Fruit fly (Drosophila melanogaster): ENCODE data around the gene CG14696.

Gene CG14696

DNA sequence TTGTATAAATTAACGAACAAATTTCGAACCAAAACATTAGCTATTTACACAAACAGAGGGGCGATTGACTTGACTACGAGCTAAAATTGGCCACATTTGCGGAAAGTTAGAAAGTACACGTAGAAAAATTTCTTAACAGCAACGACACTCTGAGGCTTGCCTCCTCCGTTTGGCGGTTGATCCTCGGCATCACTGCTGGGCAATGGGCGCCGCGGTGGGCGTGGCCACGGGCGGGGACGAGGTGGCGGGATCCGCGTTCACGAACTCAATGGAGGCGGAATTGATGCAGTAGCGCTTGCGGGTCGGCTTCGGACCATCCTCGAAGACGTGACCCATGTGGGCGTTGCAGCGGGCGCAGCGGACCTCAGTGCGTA, 21.4 kb downstream of the CG14696 start:
- TF ChIP-seq pdm3 (GFP tag; optimal IDR thresholded peaks at IDR 0.05) (no peak), CG1621 (tag; optimal IDR thresholded peaks at IDR 0.05) (no peak), Gug (GFP tag; IDR thresholded peaks at IDR 0.05) (no peak), acj6 (GFP tag; optimal IDR thresholded peaks at IDR 0.05) (no peak), Hr4 (GFP tag; optimal IDR thresholded peaks at IDR 0.05) (peak; percentile 27), Hr39 (GFP tag; optimal IDR thresholded peaks at IDR 0.05) (peak; percentile 11), Eip75B (GFP tag; optimal IDR thresholded peaks at IDR 0.05) (no peak), CG6792 (GFP tag; optimal IDR thresholded peaks at IDR 0.05) (no peak), salr (GFP tag; optimal IDR thresholded peaks at IDR 0.05) (no peak), CG6276 (GFP tag; optimal IDR thresholded peaks at IDR 0.05) (no peak), CG8119 (GFP tag; IDR thresholded peaks at IDR 0.05) (no peak), CG6854 (GFP tag; optimal IDR thresholded peaks at IDR 0.05) (no peak), Eip78C (GFP tag) (peak; percentile 36), fd85E (GFP tag; optimal IDR thresholded peaks at IDR 0.05) (no peak), CG32006 (GFP tag; optimal IDR thresholded peaks at IDR 0.05) (peak; percentile 47), Sox102F (GFP tag; optimal IDR thresholded peaks at IDR 0.05) (no peak)

DNA sequence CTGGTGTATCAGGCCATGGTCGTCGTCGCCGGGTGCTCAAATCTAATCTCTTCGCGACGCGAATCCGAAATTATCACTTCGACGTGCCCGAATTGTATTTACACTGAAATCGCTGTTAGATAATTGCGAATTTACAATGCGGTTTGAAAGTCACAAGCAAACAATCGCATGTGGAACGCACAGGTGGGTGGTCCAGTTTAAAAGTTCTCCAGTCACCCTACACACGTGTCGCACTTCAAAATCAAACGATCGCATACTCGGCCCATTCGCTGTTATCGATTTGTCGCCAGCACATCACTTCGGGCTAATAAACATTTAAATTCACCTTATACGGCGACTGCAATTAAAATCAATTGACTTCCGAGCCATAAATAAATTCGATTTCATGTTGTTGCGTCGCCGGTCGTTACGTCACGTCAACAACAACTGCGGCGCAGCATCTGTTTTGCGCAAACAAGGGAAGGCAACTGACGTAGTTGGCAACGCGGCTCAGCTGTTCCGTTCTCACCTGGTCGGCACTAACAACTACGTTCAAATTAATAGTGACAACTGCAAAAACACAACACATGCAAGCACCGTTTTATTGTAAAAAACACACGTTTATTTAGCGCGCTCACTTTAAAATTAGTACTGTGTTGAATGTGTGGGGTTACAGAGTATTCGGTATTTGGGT, 21.9 kb downstream of the CG14696 start, which contains the start of gene CG6574:
TSS of gene CG6574 (minus strand) at position 216 of the 673 bp plus-strand sequence.
- TF ChIP-seq eg (GFP tag; IDR thresholded peaks at IDR 0.05) (peak; percentile 61; the same call in 1 of the 3 replicates), esn (GFP tag; optimal IDR thresholded peaks at IDR 0.05) (peak; percentile 43), acj6 (GFP tag; optimal IDR thresholded peaks at IDR 0.05) (no peak), achi (GFP tag; optimal IDR thresholded peaks at IDR 0.05) (peak; percentile 20), Eip78C (GFP tag) (peak; percentile 74), topi (GFP tag; optimal IDR thresholded peaks at IDR 0.05) (peak; percentile 7), fkh (GFP tag; optimal IDR thresholded peaks at IDR 0.05) (peak; percentile 77), CG6163 (GFP tag; IDR thresholded peaks at IDR 0.05) (peak; percentile 32; the same call in 2 of the 3 replicates), CG34406 (GFP tag; optimal IDR thresholded peaks at IDR 0.05) (no peak), Eip75B (GFP tag; optimal IDR thresholded peaks at IDR 0.05) (no peak), dsx (GFP tag; optimal IDR thresholded peaks at IDR 0.05; ENCODE audit: poor library complexity, severe bottlenecking) (no peak), CG31627 (GFP tag; optimal IDR thresholded peaks at IDR 0.05) (peak; percentile 20), CG16779 (tag; optimal IDR thresholded peaks at IDR 0.05) (no peak), CG11762 (GFP tag; optimal IDR thresholded peaks at IDR 0.05; ENCODE audit: insufficient read depth) (peak; percentile 20), Sox14 (GFP tag; optimal IDR thresholded peaks at IDR 0.05) (peak; percentile 7), vri (GFP tag; optimal IDR thresholded peaks at IDR 0.05) (peak; percentile 79), net (GFP tag; optimal IDR thresholded peaks at IDR 0.05) (peak; percentile 3), CG7368 (GFP tag; optimal IDR thresholded peaks at IDR 0.05) (peak; percentile 30), ss (GFP tag; optimal IDR thresholded peaks at IDR 0.05) (no peak), lz (GFP tag; optimal IDR thresholded peaks at IDR 0.05) (peak; percentile 18)

dm6 chr3R:10859713-10860112, 25.1 kb downstream of the CG14696 start, which contains the start of gene CG14694:
Gene CG14694, minus strand, starts transcription at chr3R:10859813.
- TF ChIP-seq dac (GFP tag; optimal IDR thresholded peaks at IDR 0.05) = no peak
- no peak for TF ChIP-seq CG31627 (GFP tag; optimal IDR thresholded peaks at IDR 0.05)
- no peak for TF ChIP-seq Eip78C (GFP tag)
- TF ChIP-seq CG6792 (GFP tag; optimal IDR thresholded peaks at IDR 0.05) = no peak
- TF ChIP-seq salr (GFP tag; optimal IDR thresholded peaks at IDR 0.05) = no peak
- no peak for TF ChIP-seq Lpt (GFP tag; optimal IDR thresholded peaks at IDR 0.05)
- no peak for TF ChIP-seq Hr39 (GFP tag; optimal IDR thresholded peaks at IDR 0.05)
- no peak for TF ChIP-seq lz (GFP tag; optimal IDR thresholded peaks at IDR 0.05)
- TF ChIP-seq Ets21C (GFP tag; optimal IDR thresholded peaks at IDR 0.05) = no peak
- no peak for TF ChIP-seq Ets96B (tag; optimal IDR thresholded peaks at IDR 0.05)
- TF ChIP-seq CG6163 (GFP tag; IDR thresholded peaks at IDR 0.05) = no peak
- no peak for TF ChIP-seq CG3032 (tag; optimal IDR thresholded peaks at IDR 0.05)
- no peak for TF ChIP-seq Eip75B (GFP tag; optimal IDR thresholded peaks at IDR 0.05)
- TF ChIP-seq CG8319 (GFP tag; optimal IDR thresholded peaks at IDR 0.05) = no peak
